Fruit fly (Drosophila melanogaster) whole organism: Measurements from ENCODE around the gene CG14079.

Experiments used
- CG8478 ChIP-seq: fragments of >200 bp; optimal IDR thresholded peaks from 2 replicates; lab custom pipeline; 2018; ENCODE audit warnings: inconsistent platforms
- Dll ChIP-seq: fragments of >200 bp; optimal IDR thresholded peaks from 2 replicates; lab custom pipeline; 2017
- EcR ChIP-seq, 2 experiments: fragments of >200 bp; optimal IDR thresholded peaks; 2 replicates each; lab custom pipeline; 2017; ENCODE audit warnings: missing biosample characterization in 2 of 2, missing genetic modification characterization in 2 of 2, missing genetic modification reagents in 2 of 2
- pan ChIP-seq: fragments of >200 bp; optimal IDR thresholded peaks from 2 replicates; lab custom pipeline; 2017
- psq ChIP-seq: fragments of >200 bp; optimal IDR thresholded peaks from 2 replicates; lab custom pipeline; 2017
- usp ChIP-seq: fragments of >200 bp; optimal IDR thresholded peaks from 2 replicates; lab custom pipeline; 2017; ENCODE audit warnings: missing biosample characterization, missing genetic modification characterization, mixed read lengths

CG14079 gene

dm6 chr3L:19097665-19098082, at the start of gene CG14079, which contains the start of gene Naxd:
Gene CG14079 (plus strand): TSS chr3L:19097999.
Gene Naxd (minus strand): TSS chr3L:19097709.
- TF ChIP-seq Dll: no peak
- no peak for TF ChIP-seq usp (GFP tag; lab: Kevin White, UChicago)
- no peak for TF ChIP-seq EcR (GFP tag; optimal IDR thresholded peaks at IDR 0.05; lab: Kevin White, UChicago)
- no peak for TF ChIP-seq pan
- no peak for TF ChIP-seq psq (lab: Kevin White, UChicago)
- TF ChIP-seq CG8478 (lab: Kevin White, UChicago): no peak

DNA sequence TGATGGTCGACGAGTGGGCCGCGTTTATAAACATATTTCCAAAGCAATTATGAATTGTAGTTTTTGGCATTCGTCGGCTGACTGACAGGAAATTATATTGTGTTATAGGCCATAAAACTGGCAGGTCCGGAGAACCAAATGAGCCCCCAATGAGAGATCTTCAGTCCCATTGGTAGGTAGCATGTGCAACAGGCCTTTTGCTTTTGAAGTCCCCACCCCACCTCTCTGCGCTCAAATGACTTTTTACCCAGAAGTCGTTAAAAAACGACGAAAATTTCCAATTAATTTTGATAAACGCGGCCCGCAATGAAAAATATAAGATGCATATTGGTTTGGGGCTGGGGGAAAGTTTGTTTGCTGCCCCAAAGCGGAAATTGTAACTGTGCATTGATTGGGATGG, 49.5 kb upstream of the CG14079 start:
- TF ChIP-seq psq (lab: Kevin White, UChicago): no peak
- TF ChIP-seq usp (GFP tag; lab: Kevin White, UChicago): no peak
- no peak for TF ChIP-seq pan
- no peak for TF ChIP-seq EcR (GFP tag; optimal IDR thresholded peaks at IDR 0.05; lab: Kevin White, UChicago)
- no peak for TF ChIP-seq CG8478 (lab: Kevin White, UChicago)
- TF ChIP-seq Dll: no peak

DNA sequence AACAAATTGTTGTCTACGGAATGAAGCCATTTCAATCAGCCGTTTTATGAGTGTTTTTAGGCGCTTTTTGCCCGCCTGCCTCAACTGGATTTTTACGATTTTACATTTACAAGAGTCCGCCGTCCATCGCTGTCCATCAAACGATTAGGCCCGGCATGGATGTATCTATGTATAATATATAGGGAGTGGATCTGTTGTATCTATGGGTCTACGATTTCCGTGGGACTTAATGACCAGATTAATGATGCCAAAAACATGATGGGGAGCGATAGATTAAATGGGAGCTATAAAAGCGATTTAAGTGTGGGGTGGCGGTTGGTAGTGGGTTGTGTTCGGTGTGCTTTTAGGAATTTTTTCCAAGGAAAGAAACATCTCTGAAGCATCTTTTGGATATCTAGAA, 49.0 kb upstream of the CG14079 start:
- TF ChIP-seq usp (GFP tag; lab: Kevin White, UChicago) (no peak), EcR (GFP tag; optimal IDR thresholded peaks at IDR 0.05; lab: Kevin White, UChicago) (no peak), CG8478 (lab: Kevin White, UChicago) (no peak), Dll (no peak)

dm6 chr3L:19049669-19050510, 47.9 kb upstream of the CG14079 start:
- TF ChIP-seq Dll (no peak), usp (GFP tag; lab: Kevin White, UChicago) (no peak), pan (no peak), CG8478 (lab: Kevin White, UChicago) (no peak), psq (lab: Kevin White, UChicago) (no peak), EcR (GFP tag; optimal IDR thresholded peaks at IDR 0.05; lab: Kevin White, UChicago) (no peak)

DNA sequence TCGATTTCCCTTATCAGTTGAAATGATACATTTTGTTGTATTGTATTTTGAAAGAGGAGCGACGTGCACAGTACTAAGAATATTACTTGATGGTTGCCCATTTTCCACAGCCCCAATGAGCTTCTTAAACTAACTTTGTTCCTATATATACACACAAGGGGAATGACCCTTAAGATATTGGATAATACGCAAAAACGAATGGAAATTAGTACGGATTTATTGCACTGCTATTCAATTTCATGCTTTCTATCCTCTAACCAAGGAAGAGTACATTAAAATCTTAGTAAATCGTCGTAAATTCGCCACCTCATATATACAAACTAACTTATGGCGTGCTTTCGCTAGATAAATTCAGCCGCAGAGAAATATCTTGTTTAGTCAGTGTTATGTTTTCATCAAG, 45.9 kb upstream of the CG14079 start, which contains the start of gene Acp76A:
Gene Acp76A (minus strand): TSS at position 101 of the 400 bp plus-strand sequence.
- no peak for TF ChIP-seq CG8478 (lab: Kevin White, UChicago)
- TF ChIP-seq EcR (GFP tag; optimal IDR thresholded peaks at IDR 0.05; lab: Kevin White, UChicago): no peak
- TF ChIP-seq usp (GFP tag; lab: Kevin White, UChicago): no peak
- no peak for TF ChIP-seq Dll
- TF ChIP-seq pan: no peak

DNA sequence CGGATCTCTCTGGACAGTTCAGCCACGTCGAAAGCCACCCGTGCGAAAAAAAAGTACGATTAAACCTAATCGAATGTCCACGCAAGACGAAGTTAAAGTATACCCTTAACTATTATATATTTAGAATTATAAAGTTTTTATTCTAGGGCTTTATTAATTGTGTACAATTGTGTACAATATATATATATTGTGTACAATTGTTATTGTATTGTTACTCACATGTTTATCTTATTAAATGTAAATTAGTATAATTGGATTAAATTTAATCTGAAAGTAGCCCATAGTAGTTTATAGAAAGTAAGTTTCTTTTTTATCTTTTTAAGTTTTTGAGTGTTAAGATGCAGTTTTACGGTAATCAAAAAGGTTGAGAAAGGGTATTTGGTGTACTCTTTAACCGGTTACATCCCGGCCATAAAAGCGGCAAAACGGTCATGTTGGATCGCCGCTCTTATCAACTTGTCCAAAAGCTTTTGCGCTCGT, 44.4 kb upstream of the CG14079 start, which contains the start of gene CG43407:
Gene CG43407 (minus strand): TSS at position 51 of the 480 bp plus-strand sequence.
- TF ChIP-seq usp (GFP tag; lab: Kevin White, UChicago): no peak
- TF ChIP-seq EcR (GFP tag; optimal IDR thresholded peaks at IDR 0.05; lab: Kevin White, UChicago): no peak
- TF ChIP-seq psq (lab: Kevin White, UChicago): no peak
- no peak for TF ChIP-seq pan
- no peak for TF ChIP-seq Dll
- TF ChIP-seq CG8478 (lab: Kevin White, UChicago): no peak

DNA sequence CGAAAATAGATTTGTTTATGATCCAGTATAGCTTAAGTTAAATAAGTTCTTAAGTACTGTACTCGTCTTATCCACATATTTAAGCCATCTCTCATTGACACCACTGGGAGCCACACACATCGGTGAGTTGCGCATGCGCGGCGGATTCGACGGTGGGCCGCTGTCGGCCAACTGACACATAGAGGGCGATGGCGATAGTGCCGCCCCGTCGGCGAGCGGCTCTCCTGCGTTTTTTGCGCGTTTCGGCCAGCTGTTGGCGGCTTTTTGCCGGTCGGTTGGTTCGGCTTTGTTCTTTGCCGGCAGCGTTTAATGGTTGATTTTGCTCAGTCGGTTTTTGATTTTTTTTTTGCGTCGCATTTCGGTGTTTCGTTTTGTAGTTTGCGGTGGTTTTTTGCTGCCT, 43.5 kb upstream of the CG14079 start:
- TF ChIP-seq psq (lab: Kevin White, UChicago) (no peak), Dll (no peak), usp (GFP tag; lab: Kevin White, UChicago) (no peak), CG8478 (lab: Kevin White, UChicago) (no peak), EcR (GFP tag; optimal IDR thresholded peaks at IDR 0.05; lab: Kevin White, UChicago) (no peak), pan (no peak)

DNA sequence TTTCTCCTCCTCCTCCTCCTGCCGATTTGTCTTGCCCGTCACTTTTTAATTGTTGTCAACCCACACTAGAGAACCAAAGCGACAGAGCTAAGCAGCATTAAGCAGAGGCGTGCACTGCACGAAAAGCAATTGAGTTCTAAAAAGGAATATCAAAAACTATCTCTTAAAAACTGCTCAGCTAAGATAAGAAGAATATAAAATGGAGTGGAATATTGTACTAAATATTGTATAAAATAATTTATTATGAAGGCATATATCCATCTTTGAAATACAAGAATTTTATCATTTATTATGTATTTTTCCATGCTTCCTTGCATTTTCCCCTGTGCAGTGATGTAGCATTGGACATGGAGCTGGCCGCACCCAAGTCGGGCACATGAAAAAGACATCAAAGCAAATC, 42.7 kb upstream of the CG14079 start:
- TF ChIP-seq usp (GFP tag; lab: Kevin White, UChicago) (no peak), pan (no peak), Dll (no peak), EcR (GFP tag; optimal IDR thresholded peaks at IDR 0.05; lab: Kevin White, UChicago) (no peak), psq (lab: Kevin White, UChicago) (no peak), CG8478 (lab: Kevin White, UChicago) (no peak)

- no peak for TF ChIP-seq EcR (GFP tag; optimal IDR thresholded peaks at IDR 0.05; lab: Kevin White, UChicago)
- no peak for TF ChIP-seq usp (GFP tag; lab: Kevin White, UChicago)
- no peak for TF ChIP-seq pan
- TF ChIP-seq psq (lab: Kevin White, UChicago): no peak
- TF ChIP-seq Dll: no peak
- no peak for TF ChIP-seq CG8478 (lab: Kevin White, UChicago)
Measured at dm6 chr3L:19056857-19057324, 40.9 kb upstream of the CG14079 start.

DNA sequence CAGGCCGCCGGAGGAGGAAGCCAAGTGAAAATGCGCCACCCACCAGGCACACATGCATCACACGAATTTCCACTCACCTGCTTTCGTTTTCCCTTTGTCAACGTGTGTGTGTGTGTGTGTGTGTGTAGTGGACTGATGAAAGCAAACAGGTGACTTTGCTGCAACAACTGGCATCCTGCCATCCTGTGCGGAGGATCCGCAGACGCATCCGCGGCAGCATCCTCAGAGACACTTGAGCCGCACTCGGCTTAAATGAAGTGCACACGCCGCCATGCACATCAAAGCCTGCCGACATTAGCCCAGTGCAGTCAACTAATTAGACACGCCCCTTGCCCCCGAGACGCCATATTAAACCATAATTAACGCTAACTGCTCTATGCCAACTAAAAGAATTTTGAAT, 39.0 kb upstream of the CG14079 start:
- no peak for TF ChIP-seq pan
- no peak for TF ChIP-seq psq (lab: Kevin White, UChicago)
- TF ChIP-seq CG8478 (lab: Kevin White, UChicago): no peak
- no peak for TF ChIP-seq usp (GFP tag; lab: Kevin White, UChicago)
- no peak for TF ChIP-seq EcR (GFP tag; optimal IDR thresholded peaks at IDR 0.05; lab: Kevin White, UChicago)
- TF ChIP-seq Dll: no peak

- TF ChIP-seq pan (no peak), CG8478 (lab: Kevin White, UChicago) (no peak), EcR (GFP tag; optimal IDR thresholded peaks at IDR 0.05; lab: Kevin White, UChicago) (no peak), usp (GFP tag; lab: Kevin White, UChicago) (no peak), Dll (no peak)
Measured at dm6 chr3L:19062472-19063409, 35.1 kb upstream of the CG14079 start, which contains the start of the genes Ugt316A1 and Sfxn2. Gene Ugt316A1 (minus strand): TSS chr3L:19062816. Gene Sfxn2 (plus strand): TSS chr3L:19063165.
